Fruit fly (Drosophila melanogaster): ENCODE results near the gene Art4.

The Art4 gene

DNA sequence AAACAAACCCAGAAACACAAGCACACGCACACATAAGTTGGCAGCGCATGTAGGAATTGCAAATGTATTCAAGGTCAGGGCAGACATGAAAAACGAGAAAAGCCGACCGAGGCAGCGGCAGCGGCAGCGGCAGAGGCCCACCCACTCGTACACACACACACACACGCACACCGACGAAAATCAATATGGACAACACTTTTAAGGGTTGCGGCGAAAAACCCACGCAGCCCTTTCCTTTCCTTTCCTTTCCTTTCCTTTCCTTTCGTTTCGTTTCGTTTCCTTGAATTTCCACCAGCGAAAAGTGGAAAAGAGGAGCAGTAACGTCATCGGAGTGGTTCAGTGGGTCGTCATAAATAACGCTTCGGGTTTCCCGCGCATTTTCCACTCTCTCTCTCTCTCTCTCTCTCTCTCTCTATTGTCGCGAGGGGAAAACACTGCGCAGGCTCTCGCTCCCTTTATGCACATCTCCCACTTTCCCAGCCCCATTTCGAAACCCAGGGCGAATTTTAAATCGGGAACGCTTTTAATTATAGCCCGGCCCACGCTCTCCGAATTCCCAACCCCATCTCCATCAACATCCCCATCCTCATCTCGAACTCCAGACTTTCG lies 33.1 kb downstream of the Art4 start:
- TF ChIP-seq CG17806 (tag; optimal IDR thresholded peaks at IDR 0.05), result no peak
- TF ChIP-seq CG4496 (GFP tag; IDR thresholded peaks at IDR 0.05), result 0 out of 3 replicates have a peak, but pooled peaks have one; percentile 15

DNA sequence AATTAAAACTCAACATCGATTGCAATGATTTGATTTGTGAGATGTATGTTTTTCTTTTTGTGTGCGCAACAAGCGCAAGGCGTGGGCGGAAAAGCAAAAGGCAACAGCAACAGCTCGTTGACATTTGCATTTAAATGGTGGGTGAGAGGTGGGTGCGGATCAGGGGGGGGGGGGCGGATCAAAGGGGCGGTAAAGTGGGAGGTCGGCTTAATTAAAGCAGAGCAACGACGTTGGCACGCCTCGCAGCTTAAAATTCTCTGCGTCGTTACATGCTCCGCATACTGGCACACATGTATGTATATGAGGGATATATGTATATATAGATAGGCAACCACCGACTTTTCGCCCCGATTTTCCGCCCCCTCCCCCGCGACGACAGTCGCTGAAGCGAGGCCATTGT lies 34.2 kb downstream of the Art4 start:
- TF ChIP-seq rn (GFP tag; IDR thresholded peaks at IDR 0.05) (0 out of 2 replicates have a peak, but pooled peaks have one; percentile 3), Ets98B (GFP tag; IDR thresholded peaks at IDR 0.05) (no peak)

DNA sequence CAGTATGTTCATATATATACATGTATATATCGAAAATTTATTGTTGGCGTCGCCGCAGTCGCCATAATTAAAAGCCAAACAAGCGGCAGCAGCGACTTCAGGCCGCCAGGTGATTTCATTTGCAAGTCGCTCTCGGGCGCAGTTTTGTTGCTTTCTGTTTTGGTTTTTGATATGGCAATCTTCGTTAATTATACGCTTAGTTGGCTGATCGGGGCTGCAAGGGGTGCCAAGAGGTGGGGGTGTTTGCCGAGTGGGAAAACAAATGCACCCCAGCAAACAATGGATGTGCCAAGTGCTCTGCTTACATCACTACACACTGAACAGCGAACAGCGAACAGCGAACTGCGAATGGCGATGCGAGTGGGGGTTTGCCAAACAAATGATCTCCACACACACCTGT lies 34.9 kb downstream of the Art4 start:
- TF ChIP-seq CG8159 (tag; optimal IDR thresholded peaks at IDR 0.05) (no peak), CG15710 (tag; optimal IDR thresholded peaks at IDR 0.05) (no peak), CG12605 (GFP tag; IDR thresholded peaks at IDR 0.05) (no peak)

dm6 chr3R:9949903-9950302 lies 36.0 kb downstream of the Art4 start:
- TF ChIP-seq EcR (GFP tag; optimal IDR thresholded peaks at IDR 0.05) (peak; percentile 35), Ets98B (GFP tag; IDR thresholded peaks at IDR 0.05) (peak; percentile 66), fd96Ca (GFP tag; IDR thresholded peaks at IDR 0.05) (no peak), D1 (tag; optimal IDR thresholded peaks at IDR 0.05) (no peak), Snoo (tag; optimal IDR thresholded peaks at IDR 0.05) (peak; percentile 24), CG17806 (tag; optimal IDR thresholded peaks at IDR 0.05) (no peak), rn (GFP tag; IDR thresholded peaks at IDR 0.05) (no peak), CG12605 (GFP tag; IDR thresholded peaks at IDR 0.05) (peak; percentile 55), CG13204 (GFP tag; optimal IDR thresholded peaks at IDR 0.05) (no peak), Pif1A (GFP tag; optimal IDR thresholded peaks at IDR 0.05) (peak; percentile 35), CG34367 (tag; optimal IDR thresholded peaks at IDR 0.05) (no peak), CG9948 (tag; optimal IDR thresholded peaks at IDR 0.05) (no peak), CG32121 (GFP tag; IDR thresholded peaks at IDR 0.05) (peak; percentile 62; the same call in 1 of the 2 replicates), CG15710 (tag; optimal IDR thresholded peaks at IDR 0.05) (no peak), CG10348 (GFP tag; IDR thresholded peaks at IDR 0.05) (no peak), CG8159 (tag; optimal IDR thresholded peaks at IDR 0.05) (no peak), Pif1B (GFP tag; optimal IDR thresholded peaks at IDR 0.05) (no peak), gl (tag; optimal IDR thresholded peaks at IDR 0.05) (peak; percentile 3), CG8301 (tag; optimal IDR thresholded peaks at IDR 0.05) (no peak), CG4496 (GFP tag; IDR thresholded peaks at IDR 0.05) (peak; percentile 40; the same call in 1 of the 3 replicates), CG14655 (GFP tag; optimal IDR thresholded peaks at IDR 0.05) (peak; percentile 39)

- TF ChIP-seq Ets98B (GFP tag; IDR thresholded peaks at IDR 0.05), result peak; percentile 30; the same call in 1 of the 2 replicates
- 0 out of 3 replicates have a peak, but pooled peaks have one; percentile 50 for TF ChIP-seq CG4496 (GFP tag; IDR thresholded peaks at IDR 0.05)
- no peak for TF ChIP-seq EcR (GFP tag; optimal IDR thresholded peaks at IDR 0.05)
- peak; percentile 13; the same call in 1 of the 2 replicates for TF ChIP-seq CG32121 (GFP tag; IDR thresholded peaks at IDR 0.05)
- TF ChIP-seq CG13204 (GFP tag; optimal IDR thresholded peaks at IDR 0.05), result no peak
Observed at dm6 chr3R:9946493-9946892, 39.4 kb downstream of the Art4 start.

DNA sequence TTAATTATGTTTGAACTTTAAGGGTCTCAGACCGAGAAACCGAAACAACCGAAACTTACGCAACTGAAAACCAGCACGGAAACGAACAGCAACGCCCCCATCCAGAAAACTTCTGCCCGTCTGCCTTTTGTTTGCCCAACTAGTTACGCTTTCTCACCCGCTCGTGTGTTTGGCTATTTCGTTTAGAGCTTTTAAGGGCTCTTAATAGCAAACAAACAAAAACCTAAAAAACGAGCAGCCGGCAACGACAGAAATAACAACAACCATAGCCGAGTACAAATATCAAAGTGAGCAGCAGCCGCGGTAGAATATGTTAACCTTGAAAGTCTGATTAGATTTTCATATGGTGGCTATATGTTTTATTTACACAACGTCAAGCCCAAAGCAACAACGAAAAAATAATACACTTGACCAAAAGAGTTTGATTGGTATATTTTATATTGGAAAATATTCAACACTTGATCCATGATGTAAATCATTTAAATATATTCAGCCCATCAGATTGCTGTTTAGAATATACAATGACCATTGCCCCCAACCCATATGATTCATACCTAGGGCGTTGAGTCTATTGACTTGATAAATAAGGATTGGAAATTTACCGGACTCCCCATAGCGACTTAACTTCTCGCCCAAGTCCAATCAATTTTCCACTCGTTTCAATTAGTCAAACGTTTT lies 41.3 kb downstream of the Art4 start:
- no peak for TF ChIP-seq CG4496 (GFP tag; IDR thresholded peaks at IDR 0.05)
- no peak for TF ChIP-seq CG14655 (GFP tag; optimal IDR thresholded peaks at IDR 0.05)
- no peak for TF ChIP-seq rn (GFP tag; IDR thresholded peaks at IDR 0.05)
- TF ChIP-seq fd96Ca (GFP tag; IDR thresholded peaks at IDR 0.05), result no peak
- no peak for TF ChIP-seq CG10348 (GFP tag; IDR thresholded peaks at IDR 0.05)

- TF ChIP-seq fd96Ca (GFP tag; IDR thresholded peaks at IDR 0.05) (no peak), Pif1B (GFP tag; optimal IDR thresholded peaks at IDR 0.05) (no peak), CG17806 (tag; optimal IDR thresholded peaks at IDR 0.05) (no peak), CG32121 (GFP tag; IDR thresholded peaks at IDR 0.05) (no peak), CG8159 (tag; optimal IDR thresholded peaks at IDR 0.05) (no peak), Pif1A (GFP tag; optimal IDR thresholded peaks at IDR 0.05) (no peak), D1 (tag; optimal IDR thresholded peaks at IDR 0.05) (no peak), CG15710 (tag; optimal IDR thresholded peaks at IDR 0.05) (no peak), CG13204 (GFP tag; optimal IDR thresholded peaks at IDR 0.05) (no peak), EcR (GFP tag; optimal IDR thresholded peaks at IDR 0.05) (no peak), CG12605 (GFP tag; IDR thresholded peaks at IDR 0.05) (no peak), CG9948 (tag; optimal IDR thresholded peaks at IDR 0.05) (no peak), CG8301 (tag; optimal IDR thresholded peaks at IDR 0.05) (no peak), Ets98B (GFP tag; IDR thresholded peaks at IDR 0.05) (no peak), CG10348 (GFP tag; IDR thresholded peaks at IDR 0.05) (no peak), Snoo (tag; optimal IDR thresholded peaks at IDR 0.05) (no peak), gl (tag; optimal IDR thresholded peaks at IDR 0.05) (no peak), CG4496 (GFP tag; IDR thresholded peaks at IDR 0.05) (no peak), rn (GFP tag; IDR thresholded peaks at IDR 0.05) (no peak), CG34367 (tag; optimal IDR thresholded peaks at IDR 0.05) (no peak)
Observed at dm6 chr3R:9940565-9941258, 45.1 kb downstream of the Art4 start.
